Fruit fly (Drosophila melanogaster): ENCODE results near the gene CG3662.

The CG3662 gene

DNA sequence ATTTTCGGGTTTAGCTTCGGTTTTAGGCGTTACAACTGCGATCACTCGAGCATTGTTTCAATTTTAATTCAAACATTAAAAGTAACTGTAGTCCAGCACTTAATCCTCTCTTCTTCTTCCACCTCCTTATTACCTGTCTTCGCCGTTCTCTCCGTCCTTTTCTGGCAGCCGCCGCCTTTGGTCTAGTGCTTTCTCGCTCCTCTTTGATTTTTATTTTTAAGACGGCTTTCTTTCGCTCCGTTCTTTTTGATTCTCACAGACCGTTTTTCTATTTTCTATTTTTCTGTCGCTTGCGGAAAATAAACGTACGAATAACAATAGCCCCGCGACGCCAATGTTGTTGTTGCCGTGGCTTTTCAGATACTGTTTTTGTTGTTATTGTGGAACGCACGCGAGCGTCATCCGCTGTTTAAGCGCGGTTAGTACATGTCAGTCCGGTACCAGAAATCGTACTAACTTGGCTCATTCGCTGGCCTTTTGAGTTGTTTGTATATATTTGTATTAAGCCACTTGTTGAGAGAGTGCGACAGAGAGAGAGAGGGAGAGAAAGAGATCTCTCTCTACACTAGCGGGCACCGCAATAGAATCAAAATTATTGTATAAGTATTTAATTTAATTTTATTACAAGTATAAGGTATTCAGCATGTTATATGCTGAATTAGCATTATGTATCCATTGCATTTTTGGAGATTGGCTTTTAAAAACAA is 47.0 kb downstream of the CG3662 start, which contains the start of gene aru (continued):
- TF ChIP-seq Eip75B (GFP tag; optimal IDR thresholded peaks at IDR 0.05) (no peak), CG8119 (GFP tag; IDR thresholded peaks at IDR 0.05) (peak; percentile 66; the same call in 2 of the 3 replicates), CG6276 (GFP tag; optimal IDR thresholded peaks at IDR 0.05) (peak; percentile 21), Hr4 (GFP tag; optimal IDR thresholded peaks at IDR 0.05) (peak; percentile 37), Sox14 (GFP tag; optimal IDR thresholded peaks at IDR 0.05) (no peak), CG1621 (tag; optimal IDR thresholded peaks at IDR 0.05) (no peak), Gug (GFP tag; IDR thresholded peaks at IDR 0.05) (no peak), net (GFP tag; optimal IDR thresholded peaks at IDR 0.05) (peak; percentile 10), vri (GFP tag; optimal IDR thresholded peaks at IDR 0.05) (peak; percentile 28), pdm3 (GFP tag; optimal IDR thresholded peaks at IDR 0.05) (peak; percentile 24), acj6 (GFP tag; optimal IDR thresholded peaks at IDR 0.05) (peak; percentile 33), fd85E (GFP tag; optimal IDR thresholded peaks at IDR 0.05) (peak; percentile 25), Hr39 (GFP tag; optimal IDR thresholded peaks at IDR 0.05) (no peak), CG6163 (GFP tag; IDR thresholded peaks at IDR 0.05) (peak; percentile 62; the same call in 1 of the 3 replicates), eg (GFP tag; IDR thresholded peaks at IDR 0.05) (peak; percentile 59; the same call in 2 of the 3 replicates), CG10631 (GFP tag; optimal IDR thresholded peaks at IDR 0.05) (no peak), CG6854 (GFP tag; optimal IDR thresholded peaks at IDR 0.05) (no peak), Eip93F (GFP tag; optimal IDR thresholded peaks at IDR 0.05) (no peak), fd59A (GFP tag; optimal IDR thresholded peaks at IDR 0.05) (no peak), CG11294 (GFP tag; IDR thresholded peaks at IDR 0.05) (no peak), CG9139 (GFP tag; optimal IDR thresholded peaks at IDR 0.05) (no peak), esn (GFP tag; optimal IDR thresholded peaks at IDR 0.05) (peak; percentile 40), Met (GFP tag; optimal IDR thresholded peaks at IDR 0.05) (peak; percentile 41), Eip78C (GFP tag) (peak; percentile 82), CG31627 (GFP tag; optimal IDR thresholded peaks at IDR 0.05) (no peak), OdsH (GFP tag; optimal IDR thresholded peaks at IDR 0.05) (peak; percentile 16), CG6792 (GFP tag; optimal IDR thresholded peaks at IDR 0.05) (peak; percentile 1)

DNA sequence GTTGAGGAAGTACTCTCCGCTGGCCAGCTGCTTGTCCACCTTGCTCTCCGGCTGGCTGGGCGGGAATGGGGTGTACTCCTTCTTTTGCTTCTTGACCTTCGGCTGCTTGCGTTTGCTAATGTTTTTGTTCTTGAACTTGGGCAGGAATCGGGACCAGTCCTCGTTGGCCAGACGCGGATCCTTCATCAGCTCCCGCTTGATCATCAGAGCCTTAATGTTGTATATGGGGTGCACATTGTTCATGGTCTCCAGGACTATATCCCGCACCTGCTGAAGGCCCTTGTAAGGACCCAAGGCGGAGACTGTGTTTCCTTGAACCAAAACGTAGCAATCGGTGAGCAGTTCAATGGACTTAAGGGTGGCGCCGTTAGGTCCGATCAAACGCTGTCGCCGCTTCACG is 47.9 kb downstream of the CG3662 start:
- TF ChIP-seq CG3919 (GFP tag; optimal IDR thresholded peaks at IDR 0.05) (no peak), Eip75B (GFP tag; optimal IDR thresholded peaks at IDR 0.05) (no peak), CG9139 (GFP tag; optimal IDR thresholded peaks at IDR 0.05) (no peak), fd59A (GFP tag; optimal IDR thresholded peaks at IDR 0.05) (no peak), dac (GFP tag; optimal IDR thresholded peaks at IDR 0.05) (no peak), CG8119 (GFP tag; IDR thresholded peaks at IDR 0.05) (no peak), pdm3 (GFP tag; optimal IDR thresholded peaks at IDR 0.05) (no peak), Sox15 (GFP tag; optimal IDR thresholded peaks at IDR 0.05) (no peak), CG7368 (GFP tag; optimal IDR thresholded peaks at IDR 0.05) (no peak), Smox (GFP tag; optimal IDR thresholded peaks at IDR 0.05) (no peak), fd85E (GFP tag; optimal IDR thresholded peaks at IDR 0.05) (no peak), Sox14 (GFP tag; optimal IDR thresholded peaks at IDR 0.05) (no peak), fkh (GFP tag; optimal IDR thresholded peaks at IDR 0.05) (no peak), CG8319 (GFP tag; optimal IDR thresholded peaks at IDR 0.05) (no peak)

DNA sequence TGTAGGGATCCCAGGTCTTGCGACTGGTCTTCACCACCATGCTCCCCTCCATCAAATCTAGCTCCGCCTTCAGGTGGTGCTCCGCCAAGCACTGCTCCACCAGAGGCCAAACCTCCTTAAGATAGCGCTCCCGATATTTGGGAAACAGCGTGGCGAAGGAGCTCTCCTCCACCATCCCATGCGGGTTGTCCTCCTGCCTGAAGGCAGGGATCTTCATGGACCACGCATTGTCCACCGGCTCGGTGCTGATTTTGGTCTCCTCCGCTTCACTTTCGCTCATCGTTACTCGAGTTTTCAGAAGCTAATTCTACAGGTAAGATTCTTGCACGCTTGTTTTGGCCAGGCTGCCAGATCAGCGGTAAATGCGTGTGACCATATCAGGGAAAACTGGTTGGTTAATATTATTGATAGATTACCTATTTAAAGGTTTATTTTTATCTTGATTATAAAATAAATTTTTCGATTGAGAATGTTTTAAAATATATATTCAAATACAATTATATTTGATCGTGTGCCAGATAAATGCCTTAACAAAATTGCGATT is 48.5 kb downstream of the CG3662 start, which contains the start of gene dbe:
dbe (minus strand) TSS at position 361 of the 544 bp plus-strand sequence.
- TF ChIP-seq esn (GFP tag; optimal IDR thresholded peaks at IDR 0.05): peak; percentile 15
- no peak for TF ChIP-seq dac (GFP tag; optimal IDR thresholded peaks at IDR 0.05)
- TF ChIP-seq eg (GFP tag; IDR thresholded peaks at IDR 0.05): peak; percentile 38; the same call in 1 of the 3 replicates
- peak; percentile 18 for TF ChIP-seq Eip78C (GFP tag)
- peak; percentile 5 for TF ChIP-seq CG3919 (GFP tag; optimal IDR thresholded peaks at IDR 0.05)
- peak; percentile 3 for TF ChIP-seq CG3032 (tag; optimal IDR thresholded peaks at IDR 0.05)
- no peak for TF ChIP-seq achi (GFP tag; optimal IDR thresholded peaks at IDR 0.05)
- no peak for TF ChIP-seq Ets96B (tag; optimal IDR thresholded peaks at IDR 0.05)
- peak; percentile 15 for TF ChIP-seq CG31627 (GFP tag; optimal IDR thresholded peaks at IDR 0.05)
- TF ChIP-seq pdm3 (GFP tag; optimal IDR thresholded peaks at IDR 0.05): no peak
- TF ChIP-seq CG6854 (GFP tag; optimal IDR thresholded peaks at IDR 0.05): no peak
- TF ChIP-seq ss (GFP tag; optimal IDR thresholded peaks at IDR 0.05): no peak
- no peak for TF ChIP-seq CG8319 (GFP tag; optimal IDR thresholded peaks at IDR 0.05)
- TF ChIP-seq CG34406 (GFP tag; optimal IDR thresholded peaks at IDR 0.05): no peak
- TF ChIP-seq cyc (GFP tag; optimal IDR thresholded peaks at IDR 0.05): no peak

Measured in whole organism, prepupa.